Fruit fly (Drosophila melanogaster) whole organism, wandering third instar larva: ENCODE measurements around the gene RtcB.

ENCODE experiments used
- Abd-B ChIP-seq: fragments of >200 bp; optimal IDR thresholded peaks from 2 replicates; lab custom pipeline; 2017; ENCODE audit warnings: missing biosample characterization, missing genetic modification characterization
- CG32264 ChIP-seq: fragments of 200-800 bp; sonication (Bioruptor generic); optimal IDR thresholded peaks from 2 replicates; lab custom pipeline; 2016; ENCODE audit warnings: missing biosample characterization, missing genetic modification characterization
- CrebA ChIP-seq: fragments of 200-800 bp; sonication (Bioruptor generic); optimal IDR thresholded peaks from 2 replicates; lab custom pipeline; 2016; ENCODE audit warnings: missing biosample characterization, mild to moderate bottlenecking, missing genetic modification characterization, borderline replicate concordance
- Dfd ChIP-seq: fragments of >200 bp; optimal IDR thresholded peaks from 2 replicates; lab custom pipeline; 2017; ENCODE audit warnings: missing biosample characterization, missing genetic modification characterization
- Dif ChIP-seq: fragments of 200-275, 200-300 bp; sonication (Bioruptor generic); optimal IDR thresholded peaks from 2 replicates; lab custom pipeline; 2018; ENCODE audit warnings: missing biosample characterization, missing genetic modification characterization; ENCODE audit not compliant: partially characterized antibody
- HLH106 ChIP-seq: fragments of 200-800 bp; optimal IDR thresholded peaks from 3 replicates; lab custom pipeline; 2019; ENCODE audit warnings: missing biosample characterization, mild to moderate bottlenecking, missing genetic modification characterization, moderate library complexity
- Hnf4 ChIP-seq: fragments of 200-800 bp; sonication (Bioruptor generic); optimal IDR thresholded peaks from 2 replicates; lab custom pipeline; 2016; ENCODE audit warnings: missing biosample characterization, mild to moderate bottlenecking, missing genetic modification characterization
- Hr78 ChIP-seq: fragments of >200 bp; optimal IDR thresholded peaks from 2 replicates; lab custom pipeline; 2017; ENCODE audit warnings: missing biosample characterization, missing genetic modification characterization
- Hr83 ChIP-seq: fragments of 200-300 bp; sonication (Bioruptor generic); optimal IDR thresholded peaks from 2 replicates; lab custom pipeline; 2016; ENCODE audit warnings: missing biosample characterization, mild to moderate bottlenecking, missing genetic modification characterization, moderate library complexity; ENCODE audit not compliant: poor library complexity, severe bottlenecking
- Jra ChIP-seq: sonication (Bioruptor generic); optimal IDR thresholded peaks from 2 replicates; lab custom pipeline; 2016; ENCODE audit warnings: missing biosample characterization, missing genetic modification characterization
- Mio ChIP-seq: sonication (Bioruptor generic); optimal IDR thresholded peaks from 2 replicates; lab custom pipeline; 2016; ENCODE audit warnings: missing biosample characterization, missing genetic modification characterization
- Myc ChIP-seq: fragments of >200 bp; optimal IDR thresholded peaks from 2 replicates; lab custom pipeline; 2017
- N ChIP-seq: fragments of >200 bp; optimal IDR thresholded peaks from 2 replicates; lab custom pipeline; 2018; ENCODE audit warnings: missing biosample characterization, missing external identifiers, missing genetic modification characterization
- OdsH ChIP-seq: fragments of 200-800 bp; sonication (Bioruptor generic); optimal IDR thresholded peaks from 2 replicates; lab custom pipeline; 2016; ENCODE audit warnings: missing biosample characterization, mild to moderate bottlenecking, missing genetic modification characterization
- Vsx2 ChIP-seq: fragments of 200-300, 225-300 bp; sonication (Bioruptor generic); optimal IDR thresholded peaks from 2 replicates; lab custom pipeline; 2018; ENCODE audit warnings: missing biosample characterization, missing genetic modification characterization; ENCODE audit not compliant: partially characterized antibody
- br ChIP-seq: fragments of 200-800 bp; sonication (Bioruptor generic); optimal IDR thresholded peaks from 2 replicates; lab custom pipeline; 2016; ENCODE audit warnings: missing biosample characterization, missing genetic modification characterization
- dmrt93B ChIP-seq: fragments of 200-800 bp; sonication (Bioruptor generic); optimal IDR thresholded peaks from 2 replicates; lab custom pipeline; 2018; ENCODE audit warnings: missing biosample characterization, mild to moderate bottlenecking, missing genetic modification characterization
- dsf ChIP-seq: sonication (Bioruptor generic); optimal IDR thresholded peaks from 2 replicates; lab custom pipeline; 2016; ENCODE audit warnings: missing biosample characterization, missing genetic modification characterization, borderline replicate concordance
- ey ChIP-seq: fragments of 200-800 bp; sonication (Bioruptor generic); optimal IDR thresholded peaks from 2 replicates; lab custom pipeline; 2016; ENCODE audit warnings: missing biosample characterization, missing genetic modification characterization
- foxo ChIP-seq, 2 experiments: fragments of 200-800 bp; sonication (Bioruptor generic); optimal IDR thresholded peaks; 2 replicates in 1 of 2; 3 replicates in 1 of 2; lab custom pipeline; 2016 to 2017; ENCODE audit warnings: missing biosample characterization in 2 of 2, missing genetic modification characterization in 2 of 2
- fru ChIP-seq: fragments of 200-800 bp; sonication (Bioruptor generic); optimal IDR thresholded peaks from 3 replicates; lab custom pipeline; 2016; ENCODE audit warnings: missing biosample characterization, mild to moderate bottlenecking, missing genetic modification characterization
- h ChIP-seq: fragments of 200-800 bp; sonication (Bioruptor generic); optimal IDR thresholded peaks from 3 replicates; lab custom pipeline; 2016; ENCODE audit warnings: missing biosample characterization, mild to moderate bottlenecking, missing genetic modification characterization
- jim ChIP-seq: fragments of 175-275, 200-325 bp; sonication (Bioruptor generic); optimal IDR thresholded peaks from 2 replicates; lab custom pipeline; 2016; ENCODE audit warnings: missing biosample characterization, mild to moderate bottlenecking, missing genetic modification characterization
- lola ChIP-seq: fragments of >200 bp; optimal IDR thresholded peaks from 2 replicates; lab custom pipeline; 2017; ENCODE audit warnings: missing biosample characterization, missing genetic modification characterization
- pan ChIP-seq: fragments of >200 bp; optimal IDR thresholded peaks from 2 replicates; lab custom pipeline; 2017
- psq ChIP-seq: fragments of 200-800 bp; sonication (Bioruptor generic); optimal IDR thresholded peaks from 3 replicates; lab custom pipeline; 2017; ENCODE audit warnings: missing biosample characterization, mild to moderate bottlenecking, missing genetic modification characterization, moderate library complexity
- sage ChIP-seq: fragments of 200-800 bp; sonication (Bioruptor generic); optimal IDR thresholded peaks from 2 replicates; lab custom pipeline; 2016; ENCODE audit warnings: missing biosample characterization, mild to moderate bottlenecking, missing genetic modification characterization
- sv ChIP-seq: fragments of 200-800 bp; sonication (Bioruptor generic); optimal IDR thresholded peaks from 3 replicates; lab custom pipeline; 2016; ENCODE audit warnings: missing biosample characterization, missing genetic modification characterization
- tai ChIP-seq: sonication (Bioruptor generic); optimal IDR thresholded peaks from 2 replicates; lab custom pipeline; 2016; ENCODE audit warnings: missing biosample characterization, missing genetic modification characterization
- usp ChIP-seq: fragments of >200 bp; optimal IDR thresholded peaks from 2 replicates; lab custom pipeline; 2017; ENCODE audit warnings: missing biosample characterization, missing genetic modification characterization
- woc ChIP-seq: sonication (Bioruptor generic); optimal IDR thresholded peaks from 2 replicates; lab custom pipeline; 2016; ENCODE audit warnings: missing biosample characterization, mild to moderate bottlenecking, missing genetic modification characterization

The RtcB gene

dm6 chr2L:19416602-19417497 is 13.6 kb upstream of the RtcB start, which contains the start of gene Lectin-galC1:
TSS of gene Lectin-galC1 (plus strand) at chr2L:19417447.
- TF ChIP-seq foxo (GFP tag; optimal IDR thresholded peaks at IDR 0.05; lab: Kevin White, UChicago) (peak in 1 of 2 experiments; percentile 25), Hr83 (GFP tag; lab: Kevin White, UChicago) (no peak), pan (lab: Kevin White, UChicago) (no peak), dsf (no peak), dmrt93B (GFP tag; lab: Kevin White, UChicago) (no peak), psq (GFP tag; lab: Kevin White, UChicago) (no peak), Vsx2 (GFP tag; lab: Kevin White, UChicago) (peak; percentile 10), Jra (GFP tag; lab: Kevin White, UChicago) (no peak), N (GFP tag; lab: Kevin White, UChicago) (peak; percentile 77), ey (GFP tag; lab: Kevin White, UChicago) (peak; percentile 5), Myc (lab: Kevin White, UChicago) (peak; percentile 75), HLH106 (tag; lab: Kevin White, UChicago) (no peak), lola (GFP tag; lab: Kevin White, UChicago) (no peak), jim (GFP tag; lab: Kevin White, UChicago) (no peak), fru (GFP tag; lab: Kevin White, UChicago) (peak; percentile 11), h (GFP tag; lab: Kevin White, UChicago) (peak; percentile 15), sv (GFP tag; lab: Kevin White, UChicago) (peak; percentile 84), tai (GFP tag; lab: Kevin White, UChicago) (no peak)

dm6 chr2L:19418017-19418416 is 12.4 kb upstream of the RtcB start, which contains the start of gene lectin-37Da:
TSS of gene lectin-37Da (plus strand) at chr2L:19418317.
- TF ChIP-seq CrebA (GFP tag; lab: Kevin White, UChicago), result no peak
- TF ChIP-seq OdsH (GFP tag; lab: Kevin White, UChicago), result no peak
- TF ChIP-seq sage, result no peak
- no peak for TF ChIP-seq Abd-B (GFP tag; lab: Kevin White, UChicago)
- no peak for TF ChIP-seq usp
- no peak for TF ChIP-seq Mio (GFP tag; lab: Kevin White, UChicago)
- TF ChIP-seq Hnf4 (GFP tag; lab: Kevin White, UChicago), result no peak

DNA sequence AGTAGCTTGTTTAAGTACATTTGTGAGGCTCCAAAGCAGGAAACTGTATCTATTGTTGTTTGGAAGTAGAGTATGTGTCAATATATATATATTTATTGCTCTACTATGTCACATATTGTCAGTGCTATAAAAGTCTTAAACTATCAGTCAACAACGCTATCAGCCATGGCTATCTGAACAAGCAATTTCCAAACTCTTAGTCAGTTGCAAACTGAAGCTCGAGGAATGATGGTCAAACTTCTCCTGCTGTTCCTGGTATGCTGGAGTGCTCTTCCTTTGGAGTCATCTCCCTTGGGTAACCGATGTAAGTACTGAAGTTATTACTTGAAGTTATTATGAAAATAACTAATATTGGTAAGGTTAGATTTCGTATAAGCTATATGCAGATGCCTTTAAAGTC is 11.6 kb upstream of the RtcB start, which contains the start of gene lectin-37Db:
TSS of gene lectin-37Db (plus strand) at position 204 of the 400 bp plus-strand sequence.
- no peak for TF ChIP-seq lola (GFP tag; lab: Kevin White, UChicago)

- TF ChIP-seq Dfd (GFP tag; lab: Kevin White, UChicago), result no peak
- TF ChIP-seq dmrt93B (GFP tag; lab: Kevin White, UChicago), result no peak
- TF ChIP-seq fru (GFP tag; lab: Kevin White, UChicago), result no peak
- TF ChIP-seq lola (GFP tag; lab: Kevin White, UChicago), result no peak
- TF ChIP-seq OdsH (GFP tag; lab: Kevin White, UChicago), result no peak
- no peak for TF ChIP-seq CrebA (GFP tag; lab: Kevin White, UChicago)
- TF ChIP-seq Dif, result no peak
- no peak for TF ChIP-seq Myc (lab: Kevin White, UChicago)
- no peak for TF ChIP-seq psq (GFP tag; lab: Kevin White, UChicago)
- TF ChIP-seq br (GFP tag; lab: Kevin White, UChicago), result no peak
- no peak for TF ChIP-seq dsf
- no peak for TF ChIP-seq ey (GFP tag; lab: Kevin White, UChicago)
- no peak for TF ChIP-seq CG32264
- TF ChIP-seq sage, result no peak
- no peak for TF ChIP-seq pan (lab: Kevin White, UChicago)
- no peak for TF ChIP-seq Hr78
- no peak for TF ChIP-seq woc (GFP tag; lab: Kevin White, UChicago)
- TF ChIP-seq Abd-B (GFP tag; lab: Kevin White, UChicago), result no peak
- TF ChIP-seq Jra (GFP tag; lab: Kevin White, UChicago), result no peak
- TF ChIP-seq usp, result no peak
- TF ChIP-seq, all 38 proteins: peak for 0
Observed at dm6 chr2L:19421573-19421972, 8.9 kb upstream of the RtcB start.
